Fruit fly (Drosophila melanogaster) whole organism, wandering third instar larva: Measurements from ENCODE around the gene dyw.

Experiments
- N ChIP-seq: fragments of >200 bp; optimal IDR thresholded peaks from 2 replicates; lab custom pipeline; 2018; ENCODE audit warnings: missing biosample characterization, missing external identifiers, missing genetic modification characterization
- OdsH ChIP-seq: fragments of 200-800 bp; sonication (Bioruptor generic); optimal IDR thresholded peaks from 2 replicates; lab custom pipeline; 2016; ENCODE audit warnings: missing biosample characterization, mild to moderate bottlenecking, missing genetic modification characterization
- br ChIP-seq: fragments of 200-800 bp; sonication (Bioruptor generic); optimal IDR thresholded peaks from 2 replicates; lab custom pipeline; 2016; ENCODE audit warnings: missing biosample characterization, missing genetic modification characterization
- lola ChIP-seq: fragments of >200 bp; optimal IDR thresholded peaks from 2 replicates; lab custom pipeline; 2017; ENCODE audit warnings: missing biosample characterization, missing genetic modification characterization

DNA sequence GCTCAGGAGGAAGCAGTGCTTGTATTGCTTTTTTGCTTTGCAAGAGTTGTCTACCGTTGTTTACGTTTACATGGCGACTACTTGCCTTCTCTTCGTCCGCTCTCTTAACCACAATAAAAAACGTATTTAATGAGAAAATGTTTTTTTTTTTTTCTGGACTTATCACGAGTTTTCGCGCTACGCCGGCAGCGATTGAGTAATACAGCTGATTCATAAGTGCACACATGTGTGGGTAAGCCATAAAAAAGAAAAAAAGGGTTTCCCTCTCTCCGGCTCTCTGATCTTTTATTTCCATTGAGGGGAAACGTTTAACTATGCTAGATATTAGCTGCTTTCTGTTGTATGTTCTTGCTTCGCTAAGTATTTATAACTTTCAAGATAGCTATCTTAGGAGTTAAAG lies 48.4 kb upstream of the dyw start:
- TF ChIP-seq N (GFP tag; lab: Kevin White, UChicago) (no peak), OdsH (GFP tag; lab: Kevin White, UChicago) (no peak), br (GFP tag; lab: Kevin White, UChicago) (no peak), lola (GFP tag; lab: Kevin White, UChicago) (no peak)
